Worm (Caenorhabditis elegans): Measurements from ENCODE around the gene slc-25A18.1.

ce11 chrX:14954548-14954947 is 49.2 kb downstream of the slc-25A18.1 start, which contains the start of gene pag-3:
- no peak for TF ChIP-seq F10E7.11 (tag; optimal IDR thresholded peaks at IDR 0.05)
- no peak for TF ChIP-seq dpl-1 (GFP tag; optimal IDR thresholded peaks at IDR 0.05)
- no peak for TF ChIP-seq B0261.1 (tag; optimal IDR thresholded peaks at IDR 0.05)
- TF ChIP-seq cebp-2 (GFP tag; IDR thresholded peaks at IDR 0.05) = no peak
- no peak for TF ChIP-seq pha-4 (tag; optimal IDR thresholded peaks at IDR 0.05)
- TF ChIP-seq unc-62 (GFP tag; optimal IDR thresholded peaks at IDR 0.05) = no peak
- no peak for TF ChIP-seq ama-1 (optimal IDR thresholded peaks at IDR 0.05)
- no peak for TF ChIP-seq ama-1 (GFP tag; optimal IDR thresholded peaks at IDR 0.05)
- no peak for TF ChIP-seq ceh-27 (GFP tag; optimal IDR thresholded peaks at IDR 0.05)
- TF ChIP-seq ztf-6 (GFP tag; IDR thresholded peaks at IDR 0.05) = no peak
- TF ChIP-seq Y67H2A.10 (GFP tag; conservative IDR thresholded peaks at IDR 0.05) = no peak
- no peak for TF ChIP-seq attf-6 (GFP tag; IDR thresholded peaks at IDR 0.05)

Data from whole organism, young adult.